Fruit fly (Drosophila melanogaster) whole organism, embryonic: ENCODE data around the gene CG17470.
A peak's percentile ranks its signal among the peaks of the same experiment; 100 is the strongest.

Experiments used
- Ada2b ChIP-seq: fragments of 200-800 bp; sonication (Bioruptor generic); IDR thresholded peaks from 2 replicates; pipeline ENCODE4 v1.3.6; 2022; ENCODE audit warnings: missing biosample characterization, missing genetic modification characterization
- CG10959 ChIP-seq: fragments of 200-800 bp; sonication (Bioruptor generic); IDR thresholded peaks from 2 replicates; pipeline ENCODE4 v1.3.6; 2022; ENCODE audit warnings: missing biosample characterization, missing genetic modification characterization
- CG14441 ChIP-seq: fragments of 200-800 bp; sonication (Bioruptor generic); IDR thresholded peaks from 2 replicates; pipeline ENCODE4 v1.3.6; 2022; ENCODE audit warnings: missing biosample characterization, missing genetic modification characterization
- CG14965 ChIP-seq: fragments of 200-800 bp; sonication (Bioruptor generic); optimal IDR thresholded peaks from 2 replicates; lab custom pipeline; 2016; ENCODE audit warnings: missing biosample characterization, missing genetic modification characterization, borderline replicate concordance
- CG2129 ChIP-seq: fragments of 200-800 bp; sonication (Bioruptor generic); IDR thresholded peaks from 2 replicates; pipeline ENCODE4 v1.3.6; 2022; ENCODE audit warnings: missing biosample characterization, missing genetic modification characterization; ENCODE audit not compliant: partially characterized antibody
- CG30020 ChIP-seq: fragments of 200-800 bp; optimal IDR thresholded peaks from 2 replicates; lab custom pipeline; 2019; ENCODE audit warnings: missing biosample characterization, mild to moderate bottlenecking, missing genetic modification characterization, moderate library complexity
- CG31441 ChIP-seq: fragments of 200-800 bp; sonication (Bioruptor generic); IDR thresholded peaks from 2 replicates; pipeline ENCODE4 v1.3.6; 2022; ENCODE audit warnings: missing biosample characterization, missing genetic modification characterization
- CG4360 ChIP-seq: fragments of 200-800 bp; sonication (Bioruptor generic); IDR thresholded peaks from 2 replicates; pipeline ENCODE4 v1.3.6; 2022; ENCODE audit warnings: missing biosample characterization, missing genetic modification characterization
- CG5180 ChIP-seq: fragments of 200-800 bp; sonication (Bioruptor generic); optimal IDR thresholded peaks from 3 replicates; lab custom pipeline; 2017; ENCODE audit warnings: missing biosample characterization, missing genetic modification characterization, mild to moderate bottlenecking, moderate library complexity, missing genetic modification reagents
- CG5953 ChIP-seq: fragments of 200-800 bp; sonication (Bioruptor generic); IDR thresholded peaks from 2 replicates; pipeline ENCODE4 v1.3.6; 2022; ENCODE audit warnings: missing biosample characterization, missing genetic modification characterization
- CG6854 ChIP-seq: fragments of 200-800 bp; sonication (Bioruptor generic); optimal IDR thresholded peaks from 3 replicates; lab custom pipeline; 2017; ENCODE audit warnings: missing biosample characterization, mild to moderate bottlenecking, missing genetic modification characterization
- CG7786 ChIP-seq: fragments of 200-800 bp; sonication (Bioruptor generic); optimal IDR thresholded peaks from 2 replicates; lab custom pipeline; 2016; ENCODE audit warnings: missing biosample characterization, missing genetic modification characterization
- CG8944 ChIP-seq: fragments of 200-800 bp; sonication (Bioruptor generic); optimal IDR thresholded peaks from 3 replicates; lab custom pipeline; 2016; ENCODE audit warnings: missing biosample characterization, missing genetic modification characterization
- CG9609 ChIP-seq: fragments of 200-800 bp; sonication (Bioruptor generic); optimal IDR thresholded peaks from 3 replicates; lab custom pipeline; 2016; ENCODE audit warnings: missing biosample characterization, missing genetic modification characterization
- CkIIα-i1 ChIP-seq: fragments of 200-800 bp; sonication (Bioruptor generic); IDR thresholded peaks from 2 replicates; pipeline ENCODE4 v1.3.6; 2022; ENCODE audit warnings: missing biosample characterization, missing genetic modification characterization
- Doc2 ChIP-seq: fragments of 200-800 bp; sonication (Bioruptor generic); IDR thresholded peaks from 2 replicates; pipeline ENCODE4 v1.3.6; 2022; ENCODE audit warnings: missing biosample characterization, missing genetic modification characterization
- Drgx ChIP-seq: fragments of 200-800 bp; sonication (Bioruptor generic); IDR thresholded peaks from 2 replicates; pipeline ENCODE4 v1.3.6; 2022; ENCODE audit warnings: missing biosample characterization, missing genetic modification characterization
- Mad ChIP-seq: fragments of 200-800 bp; sonication (Bioruptor generic); optimal IDR thresholded peaks from 2 replicates; lab custom pipeline; 2016; ENCODE audit warnings: missing biosample characterization, missing genetic modification characterization
- Med ChIP-seq: fragments of 200-800 bp; sonication (Bioruptor generic); peaks from one replicate; lab custom pipeline; 2016; ENCODE audit warnings: missing biosample characterization, missing genetic modification characterization, mild to moderate bottlenecking, inconsistent platforms, moderate library complexity
- Nf-YA ChIP-seq: fragments of 200-800 bp; sonication (Bioruptor generic); IDR thresholded peaks from 2 replicates; pipeline ENCODE4 v1.3.6; 2022; ENCODE audit warnings: missing biosample characterization, missing genetic modification characterization
- Pdp1 ChIP-seq, 2 experiments: fragments of 200-800 bp; sonication (Bioruptor generic); optimal IDR thresholded peaks; 3 replicates each; lab custom pipeline; 2016; ENCODE audit warnings: missing biosample characterization in 2 of 2, missing genetic modification characterization in 2 of 2, mild to moderate bottlenecking in 1 of 2, moderate library complexity in 1 of 2
- Rfx ChIP-seq: fragments of 200-800 bp; sonication (Bioruptor generic); IDR thresholded peaks from 2 replicates; pipeline ENCODE4 v1.3.6; 2022; ENCODE audit warnings: missing biosample characterization, missing genetic modification characterization
- Spps ChIP-seq: fragments of 200-800 bp; sonication (Bioruptor generic); optimal IDR thresholded peaks from 2 replicates; lab custom pipeline; 2018; ENCODE audit warnings: missing biosample characterization, mild to moderate bottlenecking, missing genetic modification characterization
- Xrp1 ChIP-seq: fragments of 200-800 bp; sonication (Bioruptor generic); IDR thresholded peaks from 2 replicates; pipeline ENCODE4 v1.3.6; 2022; ENCODE audit warnings: missing biosample characterization, missing genetic modification characterization
- abd-A ChIP-seq: fragments of 200-800 bp; sonication (Bioruptor generic); optimal IDR thresholded peaks from 3 replicates; lab custom pipeline; 2019; ENCODE audit warnings: missing biosample characterization, mild to moderate bottlenecking, missing genetic modification characterization, moderate library complexity
- ase ChIP-seq: fragments of 200-800 bp; sonication (Bioruptor generic); IDR thresholded peaks from 3 replicates; pipeline ENCODE4 v1.3.6; 2022; ENCODE audit warnings: missing biosample characterization, missing genetic modification characterization
- dmrt11E ChIP-seq: fragments of 200-800 bp; sonication (Bioruptor generic); optimal IDR thresholded peaks from 3 replicates; lab custom pipeline; 2018; ENCODE audit warnings: missing biosample characterization, mild to moderate bottlenecking, missing genetic modification characterization, moderate library complexity
- hb ChIP-seq: fragments of 200-800 bp; sonication (Bioruptor generic); IDR thresholded peaks from 3 replicates; pipeline ENCODE4 v1.3.6; 2022; ENCODE audit warnings: missing biosample characterization, missing genetic modification characterization; ENCODE audit not compliant: partially characterized antibody
- jing ChIP-seq: fragments of 200-800 bp; sonication (Bioruptor generic); optimal IDR thresholded peaks from 2 replicates; lab custom pipeline; 2018; ENCODE audit warnings: missing biosample characterization, mild to moderate bottlenecking, missing genetic modification characterization
- lola ChIP-seq, 3 experiments: fragments of >200 bp in 2 of 3; fragments of 200-800 bp in 1 of 3; sonication (Bioruptor generic) in 1 of 3; optimal IDR thresholded peaks; 2 replicates each; lab custom pipeline; 2017 to 2019; ENCODE audit warnings: missing biosample characterization in 3 of 3, missing genetic modification characterization in 3 of 3, mild to moderate bottlenecking in 1 of 3, moderate library complexity in 1 of 3
- odd ChIP-seq: fragments of 200-800 bp; sonication (Bioruptor generic); optimal IDR thresholded peaks from 2 replicates; lab custom pipeline; 2017; ENCODE audit warnings: missing biosample characterization, mild to moderate bottlenecking, missing genetic modification characterization
- peb ChIP-seq: fragments of 200-800 bp; sonication (Bioruptor generic); IDR thresholded peaks from 2 replicates; pipeline ENCODE4 v1.3.6; 2022; ENCODE audit warnings: missing biosample characterization, missing genetic modification characterization
- prd ChIP-seq, 3 experiments: fragments of >200 bp in 2 of 3; fragments of 200-800 bp in 1 of 3; sonication (Bioruptor generic) in 1 of 3; optimal IDR thresholded peaks in 2 of 3; IDR thresholded peaks in 1 of 3; 2 replicates in 2 of 3; 3 replicates in 1 of 3; pipeline versions ENCODE4 v1.3.6 to Lab custom; 2017 to 2022; ENCODE audit warnings: missing biosample characterization in 1 of 3, missing genetic modification characterization in 1 of 3
- ranshi ChIP-seq: fragments of 200-800 bp; sonication (Bioruptor generic); IDR thresholded peaks from 2 replicates; pipeline ENCODE4 v1.3.6; 2022; ENCODE audit warnings: missing biosample characterization, missing genetic modification characterization
- row ChIP-seq: fragments of 200-800 bp; sonication (Bioruptor generic); IDR thresholded peaks from 3 replicates; pipeline ENCODE4 v1.3.6; 2022; ENCODE audit warnings: missing biosample characterization, missing genetic modification characterization
- sens ChIP-seq: fragments of 200-800 bp; sonication (Bioruptor generic); peaks from one replicate; lab custom pipeline; 2016; ENCODE audit warnings: missing biosample characterization, missing genetic modification characterization
- sisA ChIP-seq: fragments of 200-800 bp; sonication (Bioruptor generic); IDR thresholded peaks from 2 replicates; pipeline ENCODE4 v1.3.6; 2022; ENCODE audit warnings: missing biosample characterization, missing genetic modification characterization
- slbo ChIP-seq: fragments of 200-800 bp; sonication (Bioruptor generic); IDR thresholded peaks from 2 replicates; pipeline ENCODE4 v1.3.6; 2022; ENCODE audit warnings: missing biosample characterization, missing genetic modification characterization
- sr ChIP-seq: fragments of 200-800 bp; sonication (Bioruptor generic); IDR thresholded peaks from 3 replicates; pipeline ENCODE4 v1.3.6; 2022; ENCODE audit warnings: missing biosample characterization, missing genetic modification characterization
- unc-4 ChIP-seq: fragments of 200-800 bp; sonication (Bioruptor generic); IDR thresholded peaks from 2 replicates; pipeline ENCODE4 v1.3.6; 2022; ENCODE audit warnings: missing biosample characterization, missing genetic modification characterization; ENCODE audit not compliant: partially characterized antibody
- z ChIP-seq: fragments of 200-800 bp; sonication (Bioruptor generic); IDR thresholded peaks from 3 replicates; pipeline ENCODE4 v1.3.6; 2022; ENCODE audit warnings: missing biosample characterization, missing genetic modification characterization

Gene CG17470

DNA sequence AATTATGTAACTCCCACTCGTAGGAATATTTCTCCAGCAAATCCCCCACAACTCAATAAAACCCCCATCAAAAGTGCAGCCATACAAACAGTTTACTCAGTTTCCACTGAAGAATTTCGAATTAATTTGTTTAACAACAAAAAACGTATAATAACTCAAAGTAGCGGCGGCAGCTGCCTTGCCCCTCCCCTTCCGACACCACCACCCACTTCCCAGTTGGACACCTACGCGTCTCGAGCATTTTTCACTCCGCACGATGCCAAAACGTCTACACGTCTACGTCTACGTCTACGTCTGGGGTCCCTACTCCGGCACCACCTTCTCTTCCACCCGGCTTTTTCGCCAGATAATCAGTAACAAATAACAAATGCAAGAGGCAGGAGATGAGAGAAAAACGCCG, 28.2 kb upstream of the CG17470 start (continued):
- peak in 1 of 2 experiments; percentile 51 for TF ChIP-seq Pdp1 (GFP tag; optimal IDR thresholded peaks at IDR 0.05; lab: Kevin White, UChicago)
- TF ChIP-seq sr (GFP tag; lab: Robert Waterston, UW): peak; percentile 97
- no peak for TF ChIP-seq ranshi
- TF ChIP-seq Drgx: no peak
- TF ChIP-seq CG5180: no peak
- no peak for TF ChIP-seq CG8944 (GFP tag; lab: Kevin White, UChicago)
- TF ChIP-seq slbo: no peak
- 0 out of 3 replicates have a peak, but pooled peaks have one; percentile 51 for TF ChIP-seq z (GFP tag; lab: Robert Waterston, UW)

DNA sequence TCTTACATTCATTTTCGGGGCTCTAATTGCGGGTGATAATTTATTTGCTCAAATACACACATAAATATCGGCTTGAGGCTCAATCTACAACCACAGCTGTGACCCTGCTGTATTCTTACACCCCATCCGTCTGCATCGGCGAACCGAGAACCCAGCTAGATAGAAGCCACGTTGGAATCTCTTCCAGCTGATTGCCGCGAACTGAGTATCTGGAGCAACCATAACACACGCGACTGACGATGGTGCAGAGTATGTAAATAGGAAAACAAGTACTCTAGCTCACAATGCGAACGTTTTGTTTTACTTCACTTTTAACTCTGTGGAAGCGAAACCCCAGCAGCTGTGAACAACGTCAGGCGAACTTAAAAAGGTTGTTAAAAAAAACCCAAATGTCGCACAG, 21.4 kb upstream of the CG17470 start:
- TF ChIP-seq sr (GFP tag; lab: Robert Waterston, UW) (no peak), sens (GFP tag; lab: Kevin White, UChicago) (peak; percentile 3)
- TF ChIP-seq, all 482 proteins: peak for 1

DNA sequence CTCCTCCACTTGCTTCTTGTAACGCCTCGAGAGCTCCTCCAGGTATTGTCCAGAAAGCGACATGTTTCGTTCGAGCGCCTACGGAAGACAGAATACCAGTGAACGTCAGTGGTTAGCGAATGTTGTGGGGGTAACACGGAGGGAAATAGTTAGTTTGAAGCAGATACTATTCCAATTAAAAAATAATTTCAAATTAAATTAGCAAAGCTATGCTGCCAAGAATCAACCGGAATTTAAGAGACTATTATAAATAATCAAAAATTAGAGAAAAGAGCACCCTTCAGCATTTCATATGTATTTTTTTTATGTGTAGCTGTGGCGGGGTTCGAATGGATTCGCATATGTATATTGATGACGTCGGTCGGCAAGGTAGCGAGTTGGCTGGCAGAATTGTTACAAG, 18.0 kb upstream of the CG17470 start:
- TF ChIP-seq CG14441 (no peak), sens (GFP tag; lab: Kevin White, UChicago) (peak; percentile 72), Drgx (0 out of 2 replicates have a peak, but pooled peaks have one; percentile 12), CG10959 (no peak), CG4360 (GFP tag; lab: Robert Waterston, UW) (no peak), CG31441 (no peak), CG2129 (GFP tag; lab: Robert Waterston, UW) (no peak), dmrt11E (tag; lab: Kevin White, UChicago) (no peak), CG6854 (GFP tag; lab: Kevin White, UChicago) (no peak), CG9609 (GFP tag; lab: Kevin White, UChicago) (no peak), CG5953 (GFP tag; lab: Robert Waterston, UW) (no peak), Spps (tag; lab: Kevin White, UChicago) (no peak), Xrp1 (peak; percentile 19; the same call in 1 of the 2 replicates), CkIIα-i1 (GFP tag; lab: Robert Waterston, UW) (no peak), Ada2b (0 out of 2 replicates have a peak, but pooled peaks have one; percentile 14), CG14965 (GFP tag; lab: Kevin White, UChicago) (no peak), peb (GFP tag; lab: Robert Waterston, UW) (no peak), abd-A (tag; lab: Kevin White, UChicago) (no peak), unc-4 (GFP tag; lab: Robert Waterston, UW) (no peak), row (GFP tag; lab: Robert Waterston, UW) (peak; percentile 23; the same call in 1 of the 3 replicates), Nf-YA (GFP tag; lab: Robert Waterston, UW) (no peak), odd (GFP tag; lab: Kevin White, UChicago) (no peak), sisA (no peak), Mad (GFP tag; lab: Kevin White, UChicago) (no peak), Doc2 (no peak), Med (GFP tag; lab: Kevin White, UChicago) (peak; percentile 55), jing (no peak), hb (GFP tag; lab: Robert Waterston, UW) (no peak), Rfx (GFP tag; lab: Robert Waterston, UW) (peak; percentile 25; the same call in 1 of the 2 replicates), lola (GFP tag; optimal IDR thresholded peaks at IDR 0.05; lab: Kevin White, UChicago) (no peak), prd (optimal IDR thresholded peaks at IDR 0.05; lab: Kevin White, UChicago) (no peak), prd (GFP tag; IDR thresholded peaks at IDR 0.05; lab: Robert Waterston, UW) (peak; percentile 24; the same call in 1 of the 3 replicates), ase (GFP tag; lab: Robert Waterston, UW) (no peak), CG7786 (GFP tag; lab: Kevin White, UChicago) (no peak), slbo (0 out of 2 replicates have a peak, but pooled peaks have one; percentile 37), CG30020 (no peak)
